Worm (Caenorhabditis elegans): Measurements from ENCODE around the gene bath-10.

- no peak for TF ChIP-seq ama-1 (optimal IDR thresholded peaks at IDR 0.05)
- no peak for TF ChIP-seq ets-7 (tag; optimal IDR thresholded peaks at IDR 0.05)
- TF ChIP-seq ceh-36 (tag; optimal IDR thresholded peaks at IDR 0.05): no peak
- no peak for TF ChIP-seq tbx-37 (GFP tag; conservative IDR thresholded peaks at IDR 0.05)
These were observed 47.8 kb upstream of the bath-10 start, which contains the start of gene Y46D2A.3 for ce11 chrII:3327104-3327503.
